Worm (Caenorhabditis elegans) whole organism, L1 larva: Measurements from ENCODE around the gene F13A2.1.

Experiments
- lin-35 ChIP-seq, 2 experiments: fragments of 150-350 bp; optimal IDR thresholded peaks; 2 replicates each; lab custom pipeline; 2014; ENCODE audit warnings: missing biosample characterization in 2 of 2, missing genetic modification characterization in 2 of 2, missing genetic modification reagents in 2 of 2
- nhr-237 ChIP-seq: fragments of 150-350 bp; optimal IDR thresholded peaks from 2 replicates; lab custom pipeline; 2014; ENCODE audit warnings: missing biosample characterization, missing genetic modification characterization
- nhr-28 ChIP-seq: fragments of 150-350 bp; optimal IDR thresholded peaks from 2 replicates; lab custom pipeline; 2014; ENCODE audit warnings: missing biosample characterization, missing genetic modification characterization

- TF ChIP-seq nhr-28 (no peak), nhr-237 (tag; lab: Kevin White, UChicago) (no peak), lin-35 (GFP tag; optimal IDR thresholded peaks at IDR 0.05; lab: Kevin White, UChicago) (no peak)
These were observed 16.7 kb upstream of the F13A2.1 start for ce11 chrV:4398884-4399283.
